Worm (Caenorhabditis elegans) whole organism, L1 larva: ENCODE results near the gene col-107.

Experiments used
- aly-2 ChIP-seq: fragments of 150-350 bp; optimal IDR thresholded peaks from 2 replicates; lab custom pipeline; 2014; ENCODE audit warnings: missing biosample characterization, missing genetic modification characterization
- dsc-1 ChIP-seq: sonication (generic microtip); optimal IDR thresholded peaks from 2 replicates; lab custom pipeline; 2016; ENCODE audit warnings: mild to moderate bottlenecking, missing genetic modification characterization, missing compliant biosample characterization
- fos-1 ChIP-seq: fragments of 150-350 bp; optimal IDR thresholded peaks from 2 replicates; lab custom pipeline; 2014; ENCODE audit warnings: missing biosample characterization, missing genetic modification characterization
- irx-1 ChIP-seq: sonication (generic microtip); optimal IDR thresholded peaks from 2 replicates; lab custom pipeline; 2016; ENCODE audit warnings: missing genetic modification characterization, missing compliant biosample characterization
- lin-13 ChIP-seq: fragments of 150-350 bp; optimal IDR thresholded peaks from 2 replicates; lab custom pipeline; 2014; ENCODE audit warnings: missing biosample characterization, missing genetic modification reagents, missing genetic modification characterization
- lin-14 ChIP-seq: fragments of 200-800 bp; sonication (Bioruptor generic); optimal IDR thresholded peaks from 2 replicates; lab custom pipeline; 2018; ENCODE audit warnings: mild to moderate bottlenecking, missing genetic modification characterization, moderate library complexity, missing compliant biosample characterization
- lin-39 ChIP-seq: fragments of 150-350 bp; optimal IDR thresholded peaks from 2 replicates; lab custom pipeline; 2014; ENCODE audit warnings: missing biosample characterization, missing genetic modification reagents, missing genetic modification characterization
- nhr-28 ChIP-seq: fragments of 150-350 bp; optimal IDR thresholded peaks from 2 replicates; lab custom pipeline; 2014; ENCODE audit warnings: missing biosample characterization, missing genetic modification characterization
- nhr-76 ChIP-seq: sonication (generic microtip); optimal IDR thresholded peaks from 2 replicates; lab custom pipeline; 2017; ENCODE audit warnings: missing biosample characterization, missing genetic modification characterization
- snpc-4 ChIP-seq: fragments of 150-350 bp; optimal IDR thresholded peaks from 2 replicates; lab custom pipeline; 2014; ENCODE audit warnings: missing biosample characterization, missing genetic modification characterization
- sup-37 ChIP-seq: fragments of 200-800 bp; sonication (Bioruptor generic); optimal IDR thresholded peaks from 2 replicates; lab custom pipeline; 2018; ENCODE audit warnings: mild to moderate bottlenecking, missing genetic modification characterization, missing compliant biosample characterization
- unc-130 ChIP-seq: fragments of 150-350 bp; optimal IDR thresholded peaks from 2 replicates; lab custom pipeline; 2017; ENCODE audit warnings: missing biosample characterization, missing genetic modification characterization, inconsistent platforms
- unc-62 ChIP-seq: fragments of 150-350 bp; optimal IDR thresholded peaks from 2 replicates; lab custom pipeline; 2014; ENCODE audit warnings: missing biosample characterization, missing genetic modification reagents, missing genetic modification characterization
- zag-1 ChIP-seq: fragments of 150-350 bp; optimal IDR thresholded peaks from 2 replicates; lab custom pipeline; 2014; ENCODE audit warnings: missing biosample characterization, missing genetic modification characterization

DNA sequence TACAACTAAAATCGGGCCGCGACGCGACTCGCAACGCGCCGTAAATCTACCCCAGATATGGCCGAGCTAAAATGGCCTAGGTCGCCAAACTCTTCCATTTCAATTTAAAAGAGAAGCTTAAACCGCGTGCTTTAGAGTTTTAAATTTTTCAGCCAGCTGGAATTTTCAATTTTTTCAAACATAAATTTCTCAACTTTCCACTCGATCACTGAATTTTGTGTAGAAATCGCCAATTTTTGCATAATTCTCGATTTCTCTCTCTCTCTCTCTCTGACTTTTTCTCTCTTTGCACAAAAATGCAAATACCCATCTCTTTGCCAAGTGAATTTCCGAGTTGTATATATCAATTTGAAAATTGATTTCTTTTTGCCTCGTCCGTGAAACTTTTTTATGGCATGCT, 25.1 kb upstream of the col-107 start, which contains the start of gene K03H6.1:
- TF ChIP-seq lin-39 (no peak), zag-1 (tag; lab: Kevin White, UChicago) (no peak), fos-1 (no peak), lin-14 (GFP tag; lab: Kevin White, UChicago) (no peak), irx-1 (tag; lab: Kevin White, UChicago) (no peak), unc-130 (tag; lab: Kevin White, UChicago) (no peak), dsc-1 (tag; lab: Kevin White, UChicago) (no peak), unc-62 (GFP tag; lab: Kevin White, UChicago) (no peak), sup-37 (no peak), nhr-76 (tag; lab: Kevin White, UChicago) (no peak), lin-13 (GFP tag; lab: Kevin White, UChicago) (no peak), snpc-4 (no peak), nhr-28 (tag; lab: Kevin White, UChicago) (no peak), aly-2 (tag; lab: Kevin White, UChicago) (no peak)
